Worm (Caenorhabditis elegans) whole organism, L2 larva: ENCODE results near the gene C25D7.10.
"Not testable (repeated sequence)": the region's sequence is repeated elsewhere in the genome, so short reads cannot be mapped to it uniquely, and the experiment has no call there.

ENCODE experiments used
- lin-11 ChIP-seq: fragments of 150-350 bp; sonication (generic microtip); optimal IDR thresholded peaks from 2 replicates; lab custom pipeline; 2014; ENCODE audit warnings: missing biosample characterization, missing genetic modification characterization, inconsistent platforms, mixed read lengths
- lin-13 ChIP-seq: fragments of 150-350 bp; optimal IDR thresholded peaks from 2 replicates; lab custom pipeline; 2014; ENCODE audit warnings: missing biosample characterization, missing genetic modification reagents, missing genetic modification characterization
- unc-39 ChIP-seq: fragments of 150-350 bp; optimal IDR thresholded peaks from 2 replicates; lab custom pipeline; 2014; ENCODE audit warnings: missing biosample characterization, missing genetic modification characterization

- not testable (repeated sequence) for TF ChIP-seq lin-11 (tag; lab: Kevin White, UChicago); unc-39 (tag; lab: Kevin White, UChicago); lin-13 (GFP tag; lab: Kevin White, UChicago)
Measured at ce11 chrV:15115968-15116367, 48.7 kb downstream of the C25D7.10 start, which contains the start of gene T01G5.8.
